Worm (Caenorhabditis elegans) whole organism, young adult: Measurements from ENCODE around the gene chts-1.

Experiments
- B0019.2 ChIP-seq: fragments of 200-800 bp; sonication (Bioruptor generic); conservative IDR thresholded peaks from 2 replicates; pipeline ENCODE4 v1.3.6; 2022; ENCODE audit warnings: missing genetic modification reagents, missing genetic modification characterization, missing compliant biosample characterization
- C06A6.2 ChIP-seq: fragments of 200-800 bp; sonication (Bioruptor generic); conservative IDR thresholded peaks from 2 replicates; pipeline ENCODE4 v1.3.6; 2022; ENCODE audit warnings: missing genetic modification characterization, missing compliant biosample characterization
- F22D6.2 ChIP-seq: sonication (generic microtip); optimal IDR thresholded peaks from 2 replicates; lab custom pipeline; 2016; ENCODE audit warnings: mild to moderate bottlenecking, missing genetic modification characterization, missing compliant biosample characterization
- F23B12.7 ChIP-seq: sonication (generic microtip); optimal IDR thresholded peaks from 2 replicates; lab custom pipeline; 2017; ENCODE audit warnings: missing genetic modification characterization, mild to moderate bottlenecking, missing compliant biosample characterization, antibody characterized with exemption, moderate library complexity; ENCODE audit not compliant: insufficient read depth
- F37B4.10 ChIP-seq: fragments of 200-800 bp; sonication (Bioruptor generic); IDR thresholded peaks from 2 replicates; pipeline ENCODE4 v1.3.6; 2022; ENCODE audit warnings: missing genetic modification characterization, missing compliant biosample characterization
- F57C9.4 ChIP-seq: sonication (generic microtip); optimal IDR thresholded peaks from 2 replicates; lab custom pipeline; 2017; ENCODE audit warnings: mild to moderate bottlenecking, missing genetic modification characterization, missing compliant biosample characterization
- T26A5.8 ChIP-seq: sonication (generic microtip); optimal IDR thresholded peaks from 2 replicates; lab custom pipeline; 2016; ENCODE audit warnings: missing genetic modification characterization, missing compliant biosample characterization
- Y79H2A.3 ChIP-seq: fragments of 200-800 bp; sonication (Bioruptor generic); conservative IDR thresholded peaks from 2 replicates; pipeline ENCODE4 v1.3.6; 2022; ENCODE audit warnings: missing genetic modification reagents, missing genetic modification characterization, missing compliant biosample characterization
- akir-1 ChIP-seq: fragments of 200-800 bp; sonication (Bioruptor generic); optimal IDR thresholded peaks from 2 replicates; lab custom pipeline; 2018; ENCODE audit warnings: mild to moderate bottlenecking, missing genetic modification characterization, moderate library complexity, missing compliant biosample characterization
- atf-7 ChIP-seq: sonication (generic microtip); optimal IDR thresholded peaks from 2 replicates; lab custom pipeline; 2017; ENCODE audit warnings: mild to moderate bottlenecking, missing genetic modification characterization, missing compliant biosample characterization
- athp-1 ChIP-seq: sonication (generic microtip); optimal IDR thresholded peaks from 2 replicates; lab custom pipeline; 2017; ENCODE audit warnings: mild to moderate bottlenecking, missing genetic modification characterization, missing compliant biosample characterization
- attf-6 ChIP-seq: fragments of 200-800 bp; sonication (Bioruptor generic); IDR thresholded peaks from 2 replicates; pipeline ENCODE4 v1.3.6; 2022; ENCODE audit warnings: missing genetic modification reagents, missing genetic modification characterization, missing compliant biosample characterization
- ccch-3 ChIP-seq: fragments of 200-800 bp; sonication (Bioruptor generic); optimal IDR thresholded peaks from 2 replicates; lab custom pipeline; 2018; ENCODE audit warnings: mild to moderate bottlenecking, missing genetic modification characterization, missing compliant biosample characterization
- ceh-100 ChIP-seq: fragments of 200-800 bp; sonication (Bioruptor generic); IDR thresholded peaks from 2 replicates; pipeline ENCODE4 v1.3.6; 2022; ENCODE audit warnings: missing genetic modification reagents, missing genetic modification characterization, missing compliant biosample characterization
- ceh-91 ChIP-seq: fragments of 200-800 bp; sonication (Bioruptor generic); IDR thresholded peaks from 2 replicates; pipeline ENCODE4 v1.3.6; 2022; ENCODE audit warnings: missing genetic modification reagents, missing genetic modification characterization, missing compliant biosample characterization
- die-1 ChIP-seq: sonication (generic microtip); optimal IDR thresholded peaks from 2 replicates; lab custom pipeline; 2016; ENCODE audit warnings: missing genotype, mild to moderate bottlenecking, missing genetic modification characterization, missing compliant biosample characterization
- egl-18 ChIP-seq: fragments of 200-800 bp; sonication (Bioruptor generic); IDR thresholded peaks from 2 replicates; pipeline ENCODE4 v1.3.6; 2022; ENCODE audit warnings: missing genetic modification reagents, missing genetic modification characterization, missing compliant biosample characterization
- ets-4 ChIP-seq: fragments of 200-800 bp; sonication (Bioruptor generic); optimal IDR thresholded peaks from 2 replicates; lab custom pipeline; 2018; ENCODE audit warnings: mild to moderate bottlenecking, missing genetic modification characterization, missing compliant biosample characterization
- fkh-3 ChIP-seq: sonication (generic microtip); optimal IDR thresholded peaks from 2 replicates; lab custom pipeline; 2016; ENCODE audit warnings: mild to moderate bottlenecking, missing genetic modification characterization, missing compliant biosample characterization
- gei-17 ChIP-seq: fragments of 200-800 bp; sonication (Bioruptor generic); optimal IDR thresholded peaks from 2 replicates; lab custom pipeline; 2018; ENCODE audit warnings: mild to moderate bottlenecking, missing genetic modification characterization, missing compliant biosample characterization
- hmg-1.2 ChIP-seq: fragments of 200-800 bp; sonication (Bioruptor generic); IDR thresholded peaks from 2 replicates; pipeline ENCODE4 v1.3.6; 2022; ENCODE audit warnings: missing genetic modification reagents, missing genetic modification characterization, missing compliant biosample characterization
- hmg-20 ChIP-seq: fragments of 200-800 bp; sonication (Bioruptor generic); IDR thresholded peaks from 2 replicates; pipeline ENCODE4 v1.3.6; 2022; ENCODE audit warnings: missing genetic modification reagents, missing genetic modification characterization, missing compliant biosample characterization
- let-526 ChIP-seq: fragments of 200-800 bp; sonication (Bioruptor generic); IDR thresholded peaks from 2 replicates; pipeline ENCODE4 v1.3.6; 2022; ENCODE audit warnings: missing genetic modification reagents, missing genetic modification characterization, missing compliant biosample characterization
- let-607 ChIP-seq, 2 experiments: fragments of 200-800 bp in 1 of 2; sonication (Bioruptor generic) in 1 of 2; sonication (generic microtip) in 1 of 2; optimal IDR thresholded peaks; 2 replicates each; lab custom pipeline; 2016 to 2018; ENCODE audit warnings: mild to moderate bottlenecking in 2 of 2, missing compliant biosample characterization in 2 of 2, missing genetic modification characterization in 2 of 2, moderate library complexity in 2 of 2, missing genotype in 1 of 2
- lin-26 ChIP-seq: fragments of 200-800 bp; sonication (Bioruptor generic); IDR thresholded peaks from 2 replicates; pipeline ENCODE4 v1.3.6; 2022; ENCODE audit warnings: missing genetic modification reagents, missing genetic modification characterization, missing compliant biosample characterization
- lin-40 ChIP-seq: sonication (generic microtip); optimal IDR thresholded peaks from 2 replicates; lab custom pipeline; 2016; ENCODE audit warnings: missing genetic modification characterization, mild to moderate bottlenecking, missing compliant biosample characterization, missing genotype, missing genetic modification reagents
- lsy-27 ChIP-seq: sonication (generic microtip); optimal IDR thresholded peaks from 2 replicates; lab custom pipeline; 2017; ENCODE audit warnings: missing genetic modification characterization, mild to moderate bottlenecking, missing compliant biosample characterization, antibody characterized with exemption, missing genotype, borderline replicate concordance; ENCODE audit not compliant: insufficient read depth
- madf-10 ChIP-seq: sonication (generic microtip); optimal IDR thresholded peaks from 2 replicates; lab custom pipeline; 2016; ENCODE audit warnings: mild to moderate bottlenecking, missing genetic modification characterization, missing compliant biosample characterization
- madf-3 ChIP-seq: fragments of 200-800 bp; sonication (Bioruptor generic); IDR thresholded peaks from 2 replicates; pipeline ENCODE4 v1.3.6; 2022; ENCODE audit warnings: missing genetic modification reagents, missing genetic modification characterization, missing compliant biosample characterization
- mel-28 ChIP-seq: sonication (generic microtip); optimal IDR thresholded peaks from 2 replicates; lab custom pipeline; 2016; ENCODE audit warnings: borderline replicate concordance, mild to moderate bottlenecking, missing genetic modification characterization, missing compliant biosample characterization
- mxl-1 ChIP-seq: sonication (generic microtip); optimal IDR thresholded peaks from 2 replicates; lab custom pipeline; 2016; ENCODE audit warnings: missing genetic modification characterization, missing compliant biosample characterization
- nfya-1 ChIP-seq: sonication (generic microtip); optimal IDR thresholded peaks from 2 replicates; lab custom pipeline; 2017; ENCODE audit warnings: antibody characterized with exemption, missing compliant biosample characterization, missing genetic modification characterization, borderline replicate concordance; ENCODE audit not compliant: insufficient read depth
- nhr-27 ChIP-seq: fragments of 200-800 bp; sonication (Bioruptor generic); optimal IDR thresholded peaks from 2 replicates; lab custom pipeline; 2018; ENCODE audit warnings: mild to moderate bottlenecking, missing genetic modification characterization, moderate library complexity, missing compliant biosample characterization
- nhr-90 ChIP-seq: sonication (generic microtip); optimal IDR thresholded peaks from 2 replicates; lab custom pipeline; 2016; ENCODE audit warnings: missing genotype, mild to moderate bottlenecking, missing genetic modification characterization, missing compliant biosample characterization
- rcor-1 ChIP-seq: fragments of 200-800 bp; sonication (Bioruptor generic); IDR thresholded peaks from 2 replicates; pipeline ENCODE4 v1.3.6; 2022; ENCODE audit warnings: missing genetic modification reagents, missing genetic modification characterization, missing compliant biosample characterization
- sdz-38 ChIP-seq: sonication (generic microtip); optimal IDR thresholded peaks from 2 replicates; lab custom pipeline; 2016; ENCODE audit warnings: missing genotype, missing genetic modification characterization, missing compliant biosample characterization
- sea-2 ChIP-seq: fragments of 200-800 bp; sonication (Bioruptor generic); IDR thresholded peaks from 2 replicates; pipeline ENCODE4 v1.3.6; 2022; ENCODE audit warnings: missing genetic modification characterization, missing compliant biosample characterization
- snpc-1.3 ChIP-seq: sonication (generic microtip); optimal IDR thresholded peaks from 2 replicates; lab custom pipeline; 2017; ENCODE audit warnings: missing genetic modification characterization, mild to moderate bottlenecking, missing compliant biosample characterization, antibody characterized with exemption, moderate library complexity, missing genotype, missing genetic modification reagents; ENCODE audit not compliant: insufficient read depth
- snpc-4 ChIP-seq, 5 experiments: fragments of 150-350 bp in 1 of 5; sonication (generic microtip) in 4 of 5; optimal IDR thresholded peaks; 2 replicates each; lab custom pipeline; 2014 to 2018; ENCODE audit warnings: missing genetic modification characterization in 5 of 5, missing biosample characterization in 3 of 5, antibody characterized with exemption in 2 of 5, mild to moderate bottlenecking in 2 of 5, missing compliant biosample characterization in 2 of 5, missing genotype in 2 of 5, moderate library complexity in 2 of 5, missing genetic modification reagents in 1 of 5
- sptf-2 ChIP-seq: fragments of 200-800 bp; sonication (Bioruptor generic); optimal IDR thresholded peaks from 2 replicates; lab custom pipeline; 2018; ENCODE audit warnings: mild to moderate bottlenecking, missing genetic modification characterization, missing compliant biosample characterization
- tbx-9 ChIP-seq: sonication (generic microtip); optimal IDR thresholded peaks from 2 replicates; lab custom pipeline; 2016; ENCODE audit warnings: borderline replicate concordance, missing genetic modification characterization, inconsistent platforms, missing compliant biosample characterization
- ztf-22 ChIP-seq: fragments of 200-800 bp; sonication (Bioruptor generic); optimal IDR thresholded peaks from 2 replicates; lab custom pipeline; 2018; ENCODE audit warnings: mild to moderate bottlenecking, missing genetic modification characterization, moderate library complexity, missing compliant biosample characterization
- ztf-25 ChIP-seq: fragments of 200-800 bp; sonication (Bioruptor generic); IDR thresholded peaks from 2 replicates; pipeline ENCODE4 v1.3.6; 2022; ENCODE audit warnings: missing genetic modification reagents, missing genetic modification characterization, missing compliant biosample characterization
- ztf-26 ChIP-seq: sonication (generic microtip); optimal IDR thresholded peaks from 2 replicates; lab custom pipeline; 2017; ENCODE audit warnings: missing genetic modification characterization, missing compliant biosample characterization
- ztf-6 ChIP-seq: fragments of 200-800 bp; sonication (Bioruptor generic); IDR thresholded peaks from 2 replicates; pipeline ENCODE4 v1.3.6; 2022; ENCODE audit warnings: missing genetic modification reagents, missing genetic modification characterization, missing compliant biosample characterization

Gene chts-1

DNA sequence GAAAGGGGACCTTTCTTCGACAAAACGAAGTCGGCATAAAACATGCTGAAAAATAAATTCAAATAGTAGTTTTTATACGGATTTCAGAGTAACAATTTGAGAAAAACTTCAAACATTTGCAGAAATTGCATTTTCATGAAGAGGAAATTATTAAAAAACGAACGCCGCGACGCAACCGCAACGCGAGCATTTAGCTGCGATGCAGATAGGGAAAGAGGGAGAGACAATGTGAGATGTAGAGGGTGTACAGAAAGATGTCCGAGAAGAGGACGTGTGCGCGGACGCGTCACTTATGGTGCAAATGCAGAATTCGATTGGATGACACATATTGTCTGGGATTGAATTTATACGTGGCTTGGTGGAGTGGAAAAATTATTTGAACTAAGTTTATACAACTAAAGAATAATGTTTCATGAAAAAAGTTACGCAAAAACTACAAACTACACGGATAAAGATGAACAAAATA is 44.5 kb downstream of the chts-1 start, which contains the start of gene coh-1 (continued):
- TF ChIP-seq lin-26 (GFP tag; lab: Robert Waterston, UW): no peak
- TF ChIP-seq sea-2 (GFP tag; lab: Robert Waterston, UW): no peak
- TF ChIP-seq B0019.2 (GFP tag; lab: Robert Waterston, UW): no peak
- no peak for TF ChIP-seq fkh-3 (tag; lab: Kevin White, UChicago)
- TF ChIP-seq lin-40 (tag; lab: Kevin White, UChicago): peak; percentile 30
- no peak for TF ChIP-seq ztf-26 (tag; lab: Kevin White, UChicago)
- no peak for TF ChIP-seq ztf-22 (GFP tag; lab: Kevin White, UChicago)
- TF ChIP-seq ets-4: no peak
- no peak for TF ChIP-seq atf-7
- TF ChIP-seq F23B12.7 (tag; lab: Kevin White, UChicago): no peak
- TF ChIP-seq nfya-1 (tag; lab: Kevin White, UChicago): no peak
- no peak for TF ChIP-seq snpc-1.3
- TF ChIP-seq attf-6 (GFP tag; lab: Robert Waterston, UW): no peak

ce11 chrX:7469907-7470306 is 49.6 kb downstream of the chts-1 start:
- TF ChIP-seq F37B4.10 (GFP tag; lab: Robert Waterston, UW) (no peak), hmg-1.2 (GFP tag; lab: Robert Waterston, UW) (no peak), let-607 (tag; optimal IDR thresholded peaks at IDR 0.05; lab: Kevin White, UChicago) (no peak), Y79H2A.3 (GFP tag; lab: Robert Waterston, UW) (no peak), F22D6.2 (tag; lab: Kevin White, UChicago) (no peak), ets-4 (no peak), mxl-1 (no peak), tbx-9 (tag; lab: Kevin White, UChicago) (no peak), ztf-25 (no peak), rcor-1 (GFP tag; lab: Robert Waterston, UW) (no peak), ztf-26 (tag; lab: Kevin White, UChicago) (no peak), madf-10 (tag; lab: Kevin White, UChicago) (no peak), snpc-4 (GFP tag; optimal IDR thresholded peaks at IDR 0.05; lab: Kevin White, UChicago) (no peak), snpc-4 (tag; optimal IDR thresholded peaks at IDR 0.05; lab: Kevin White, UChicago) (no peak), ceh-91 (GFP tag; lab: Robert Waterston, UW) (no peak), B0019.2 (GFP tag; lab: Robert Waterston, UW) (no peak), egl-18 (no peak), T26A5.8 (tag; lab: Kevin White, UChicago) (no peak), sptf-2 (GFP tag; lab: Kevin White, UChicago) (no peak), nhr-27 (tag; lab: Kevin White, UChicago) (no peak)

- TF ChIP-seq mel-28 (tag; lab: Kevin White, UChicago) (no peak), akir-1 (GFP tag; lab: Kevin White, UChicago) (no peak), gei-17 (GFP tag; lab: Kevin White, UChicago) (no peak), ceh-100 (no peak), ztf-6 (no peak), die-1 (no peak), snpc-4 (GFP tag; optimal IDR thresholded peaks at IDR 0.05; lab: Kevin White, UChicago) (no peak), snpc-4 (tag; optimal IDR thresholded peaks at IDR 0.05; lab: Kevin White, UChicago) (no peak), hmg-20 (GFP tag; lab: Robert Waterston, UW) (no peak), F57C9.4 (tag; lab: Kevin White, UChicago) (no peak), nhr-90 (tag; lab: Kevin White, UChicago) (no peak), sdz-38 (tag; lab: Kevin White, UChicago) (no peak), ztf-25 (no peak), athp-1 (no peak), lsy-27 (tag; lab: Kevin White, UChicago) (no peak), ccch-3 (GFP tag; lab: Kevin White, UChicago) (no peak), let-526 (GFP tag; lab: Robert Waterston, UW) (no peak), tbx-9 (tag; lab: Kevin White, UChicago) (no peak), ceh-91 (GFP tag; lab: Robert Waterston, UW) (no peak), C06A6.2 (GFP tag; lab: Robert Waterston, UW) (no peak), madf-3 (no peak)
Measured at ce11 chrX:7466682-7467081, 52.8 kb downstream of the chts-1 start.
